Fruit fly (Drosophila melanogaster): ENCODE data around the gene sog.

Gene sog

DNA sequence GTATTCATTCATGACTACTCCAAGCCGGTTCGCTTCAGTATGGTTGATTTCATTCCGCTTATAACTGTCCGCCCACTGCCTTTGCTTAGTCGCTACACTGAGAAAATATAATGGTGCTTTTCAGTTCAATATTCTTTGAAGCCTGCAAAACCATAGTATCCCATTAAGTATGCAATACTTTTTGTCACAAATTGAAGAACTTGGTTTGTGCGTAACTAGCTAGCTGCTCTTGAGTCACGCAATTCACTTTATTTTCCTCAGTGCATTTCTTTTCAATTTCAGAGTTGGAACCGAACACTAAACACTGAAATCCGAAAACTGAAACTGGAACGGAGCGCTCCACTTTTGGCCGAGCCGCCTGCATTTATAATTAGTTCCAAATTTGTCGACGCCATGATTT, 33.5 kb downstream of the sog start (continued):
- TF ChIP-seq Dp (GFP tag; optimal IDR thresholded peaks at IDR 0.05) (no peak), unpg (GFP tag; optimal IDR thresholded peaks at IDR 0.05) (peak; percentile 68), ems (GFP tag; optimal IDR thresholded peaks at IDR 0.05) (peak; percentile 25), CG12219 (GFP tag; optimal IDR thresholded peaks at IDR 0.05) (peak; percentile 43), Poxn (GFP tag; IDR thresholded peaks at IDR 0.05) (no peak), CG12104 (GFP tag; optimal IDR thresholded peaks at IDR 0.05) (no peak), gt (GFP tag; IDR thresholded peaks at IDR 0.05) (no peak), CG10321 (GFP tag; IDR thresholded peaks at IDR 0.05) (peak; percentile 41; the same call in 1 of the 2 replicates), Side (GFP tag; optimal IDR thresholded peaks at IDR 0.05) (peak; percentile 29), CG1792 (GFP tag; optimal IDR thresholded peaks at IDR 0.05) (no peak), zfh2 (GFP tag; optimal IDR thresholded peaks at IDR 0.05) (peak; percentile 47), Hmr (GFP tag; optimal IDR thresholded peaks at IDR 0.05) (peak; percentile 28), CG4854 (GFP tag; optimal IDR thresholded peaks at IDR 0.05) (peak; percentile 37), ranshi (GFP tag; IDR thresholded peaks at IDR 0.05) (peak; percentile 42; the same call in 1 of the 2 replicates), CG3847 (GFP tag; IDR thresholded peaks at IDR 0.05) (peak; percentile 42; the same call in 1 of the 2 replicates), HLH4C (GFP tag; IDR thresholded peaks at IDR 0.05; ENCODE audit: partially characterized antibody) (no peak), Oaz (GFP tag; IDR thresholded peaks at IDR 0.05) (peak; percentile 43; the same call in 1 of the 2 replicates), MBD-R2 (GFP tag; IDR thresholded peaks at IDR 0.05) (no peak), cwo (GFP tag; optimal IDR thresholded peaks at IDR 0.05) (peak; percentile 22), CG10654 (GFP tag; optimal IDR thresholded peaks at IDR 0.05) (peak; percentile 27), gfzf (GFP tag; optimal IDR thresholded peaks at IDR 0.05) (no peak), Hr78 (GFP tag; optimal IDR thresholded peaks at IDR 0.05) (peak in 1 of 2 experiments; percentile 4), Xbp1 (GFP tag; optimal IDR thresholded peaks at IDR 0.05) (peak; percentile 68), CoRest (tag; optimal IDR thresholded peaks at IDR 0.05) (peak; percentile 66), Dref (GFP tag; IDR thresholded peaks at IDR 0.05) (no peak), CG13296 (GFP tag; optimal IDR thresholded peaks at IDR 0.05) (peak; percentile 39), CG10274 (GFP tag; optimal IDR thresholded peaks at IDR 0.05) (no peak), CG13775 (GFP tag; optimal IDR thresholded peaks at IDR 0.05) (no peak), Atf6 (GFP tag; IDR thresholded peaks at IDR 0.05) (no peak), CG4820 (GFP tag; optimal IDR thresholded peaks at IDR 0.05) (peak; percentile 55), CG9797 (GFP tag; optimal IDR thresholded peaks at IDR 0.05) (no peak), Optix (GFP tag; IDR thresholded peaks at IDR 0.05) (peak; percentile 24; the same call in 1 of the 3 replicates), Bdp1 (GFP tag; optimal IDR thresholded peaks at IDR 0.05) (no peak), salm (tag; optimal IDR thresholded peaks at IDR 0.05) (no peak), cas (GFP tag; IDR thresholded peaks at IDR 0.05) (peak; percentile 30; the same call in 1 of the 2 replicates), az2 (GFP tag; optimal IDR thresholded peaks at IDR 0.05) (peak; percentile 54), Dfd (GFP tag; optimal IDR thresholded peaks at IDR 0.05) (no peak), ken (GFP tag; IDR thresholded peaks at IDR 0.05) (peak; percentile 50; the same call in 2 of the 3 replicates), CG2120 (GFP tag; optimal IDR thresholded peaks at IDR 0.05) (peak; percentile 63), CG15073 (GFP tag; optimal IDR thresholded peaks at IDR 0.05) (no peak), pzg (GFP tag; optimal IDR thresholded peaks at IDR 0.05) (no peak), fu2 (GFP tag; optimal IDR thresholded peaks at IDR 0.05) (peak; percentile 31), ato (GFP tag; IDR thresholded peaks at IDR 0.05; ENCODE audit: partially characterized antibody) (no peak), vvl (GFP tag; IDR thresholded peaks at IDR 0.05) (peak; percentile 71), bab2 (GFP tag; optimal IDR thresholded peaks at IDR 0.05) (peak; percentile 24), nerfin-1 (tag; optimal IDR thresholded peaks at IDR 0.05) (peak; percentile 27), stwl (tag; optimal IDR thresholded peaks at IDR 0.05) (no peak), fd3F (GFP tag; optimal IDR thresholded peaks at IDR 0.05) (peak; percentile 33), Hr3 (GFP tag; optimal IDR thresholded peaks at IDR 0.05) (peak; percentile 34), fru (optimal IDR thresholded peaks at IDR 0.05) (no peak), CG1602 (GFP tag; optimal IDR thresholded peaks at IDR 0.05) (peak; percentile 44), lmd (GFP tag; IDR thresholded peaks at IDR 0.05) (peak; percentile 66)
